Worm (Caenorhabditis elegans): ENCODE data around the gene C49C3.4.

DNA sequence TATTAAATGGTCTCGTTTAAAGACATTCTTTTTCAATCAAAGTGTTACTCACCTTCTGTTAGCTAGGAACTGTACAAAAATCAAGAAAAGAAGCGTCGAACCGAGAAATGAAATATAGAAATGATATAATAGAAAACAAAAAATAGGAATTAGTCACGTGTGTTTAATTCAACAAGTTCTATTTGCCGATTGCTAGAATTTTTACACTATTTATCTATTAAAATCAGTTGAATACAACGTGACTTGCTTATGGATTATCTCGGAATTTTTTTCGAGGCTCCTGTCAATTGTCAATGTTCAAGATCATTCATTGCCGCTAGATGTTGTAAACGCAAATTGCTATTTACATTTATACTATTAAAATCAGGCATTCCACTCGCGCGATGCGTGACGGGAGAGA, 46.7 kb downstream of the C49C3.4 start, which contains the start of gene zipt-17:
- TF ChIP-seq K02D7.2 (tag; optimal IDR thresholded peaks at IDR 0.05) (no peak), ceh-18 (tag; optimal IDR thresholded peaks at IDR 0.05) (no peak), dmd-4 (tag; optimal IDR thresholded peaks at IDR 0.05; ENCODE audit: borderline replicate concordance) (no peak), odd-2 (tag; optimal IDR thresholded peaks at IDR 0.05) (no peak), dve-1 (tag; optimal IDR thresholded peaks at IDR 0.05) (no peak), madf-2 (tag; optimal IDR thresholded peaks at IDR 0.05) (no peak), pqm-1 (tag; optimal IDR thresholded peaks at IDR 0.05) (no peak), lim-6 (tag; optimal IDR thresholded peaks at IDR 0.05) (no peak), C08G9.2 (tag; optimal IDR thresholded peaks at IDR 0.05) (no peak), ceh-9 (tag; optimal IDR thresholded peaks at IDR 0.05) (no peak), pha-2 (tag; optimal IDR thresholded peaks at IDR 0.05) (no peak), unc-55 (GFP tag; optimal IDR thresholded peaks at IDR 0.05) (no peak), sdc-2 (tag; optimal IDR thresholded peaks at IDR 0.05) (no peak), elt-2 (tag; optimal IDR thresholded peaks at IDR 0.05) (no peak)

All from whole organism, late embryonic.